Fruit fly (Drosophila melanogaster) whole organism, prepupa: Measurements from ENCODE around the gene Indy-2.

Experiments used
- CG1621 ChIP-seq: fragments of 200-800 bp; sonication (Bioruptor generic); optimal IDR thresholded peaks from 3 replicates; lab custom pipeline; 2018; ENCODE audit warnings: missing biosample characterization, mild to moderate bottlenecking, missing genetic modification characterization
- CG16779 ChIP-seq: fragments of 200-800 bp; sonication (Bioruptor generic); optimal IDR thresholded peaks from 3 replicates; lab custom pipeline; 2017; ENCODE audit warnings: missing biosample characterization, mild to moderate bottlenecking, missing genetic modification characterization
- CG6792 ChIP-seq: fragments of 200-800 bp; sonication (Bioruptor generic); optimal IDR thresholded peaks from 3 replicates; lab custom pipeline; 2016; ENCODE audit warnings: missing biosample characterization, missing genetic modification characterization
- CG7368 ChIP-seq: fragments of 200-800 bp; sonication (Bioruptor generic); optimal IDR thresholded peaks from 3 replicates; lab custom pipeline; 2016; ENCODE audit warnings: missing biosample characterization, missing genetic modification characterization
- Eip78C ChIP-seq: fragments of 200-800 bp; sonication (Bioruptor generic); peaks from one replicate; lab custom pipeline; 2016; ENCODE audit warnings: missing biosample characterization, missing genetic modification characterization
- Gug ChIP-seq: fragments of 200-800 bp; sonication (Bioruptor generic); IDR thresholded peaks from 2 replicates; pipeline ENCODE4 v1.3.6; 2022; ENCODE audit warnings: missing biosample characterization, missing genetic modification characterization
- Hr38 ChIP-seq: sonication (Bioruptor generic); optimal IDR thresholded peaks from 2 replicates; lab custom pipeline; 2016; ENCODE audit warnings: missing biosample characterization, missing genetic modification characterization
- Lpt ChIP-seq: fragments of 200-800 bp; sonication (Bioruptor generic); optimal IDR thresholded peaks from 3 replicates; lab custom pipeline; 2016; ENCODE audit warnings: missing biosample characterization, missing genetic modification characterization
- Smox ChIP-seq: fragments of 200-800 bp; sonication (Bioruptor generic); optimal IDR thresholded peaks from 3 replicates; lab custom pipeline; 2016; ENCODE audit warnings: missing biosample characterization, missing genetic modification characterization
- Sox102F ChIP-seq: fragments of 200-800 bp; sonication (Bioruptor generic); optimal IDR thresholded peaks from 2 replicates; lab custom pipeline; 2016; ENCODE audit warnings: missing biosample characterization, mild to moderate bottlenecking, missing genetic modification characterization
- acj6 ChIP-seq: fragments of 200-800 bp; sonication (Bioruptor generic); optimal IDR thresholded peaks from 3 replicates; lab custom pipeline; 2016; ENCODE audit warnings: missing biosample characterization, missing genetic modification characterization
- eg ChIP-seq: fragments of 200-800 bp; sonication (Bioruptor generic); IDR thresholded peaks from 3 replicates; pipeline ENCODE4 v1.3.6; 2022; ENCODE audit warnings: missing biosample characterization, missing genetic modification characterization
- topi ChIP-seq: fragments of 200-800 bp; sonication (Bioruptor generic); optimal IDR thresholded peaks from 3 replicates; lab custom pipeline; 2016; ENCODE audit warnings: missing biosample characterization, missing genetic modification characterization
- vri ChIP-seq: fragments of 200-800 bp; sonication (Bioruptor generic); optimal IDR thresholded peaks from 3 replicates; lab custom pipeline; 2016; ENCODE audit warnings: missing biosample characterization, mild to moderate bottlenecking, missing genetic modification characterization

- TF ChIP-seq CG6792 (GFP tag; lab: Kevin White, UChicago) (peak; percentile 75), CG16779 (tag; lab: Kevin White, UChicago) (peak; percentile 46), CG1621 (tag; lab: Kevin White, UChicago) (peak; percentile 56), CG7368 (GFP tag; lab: Kevin White, UChicago) (peak; percentile 62), topi (peak; percentile 67), Hr38 (GFP tag; lab: Kevin White, UChicago) (no peak), Gug (peak; percentile 73; the same call in 1 of the 2 replicates), vri (GFP tag; lab: Kevin White, UChicago) (peak; percentile 40), Smox (GFP tag; lab: Kevin White, UChicago) (peak; percentile 73), eg (GFP tag; lab: Robert Waterston, UW) (peak; percentile 88), Sox102F (GFP tag; lab: Kevin White, UChicago) (peak; percentile 72), Lpt (GFP tag; lab: Kevin White, UChicago) (peak; percentile 78), acj6 (GFP tag; lab: Kevin White, UChicago) (peak; percentile 87), Eip78C (peak; percentile 93)
These were observed 43.1 kb upstream of the Indy-2 start for dm6 chr3R:19999474-19999873.
